Fruit fly (Drosophila melanogaster) whole organism, embryonic: ENCODE measurements around the gene Inx7.
A peak's percentile ranks its signal among the peaks of the same experiment; 100 is the strongest.

ENCODE experiments used
- ATbp ChIP-seq: fragments of 200-800 bp; sonication (Bioruptor generic); optimal IDR thresholded peaks from 2 replicates; lab custom pipeline; 2017; ENCODE audit warnings: missing biosample characterization, mild to moderate bottlenecking, missing genetic modification characterization, missing genetic modification reagents
- Atf6 ChIP-seq: fragments of 200-800 bp; sonication (Bioruptor generic); IDR thresholded peaks from 2 replicates; pipeline ENCODE4 v1.3.6; 2022; ENCODE audit warnings: missing biosample characterization, missing genetic modification characterization
- Awh ChIP-seq: fragments of 200-800 bp; sonication (Bioruptor generic); IDR thresholded peaks from 2 replicates; pipeline ENCODE4, ENCODE4 v1.3.6; 2022; ENCODE audit warnings: missing biosample characterization, missing genetic modification characterization
- BEAF-32 ChIP-seq: fragments of 200-800 bp; sonication (Bioruptor generic); optimal IDR thresholded peaks from 3 replicates; lab custom pipeline; 2017; ENCODE audit warnings: missing biosample characterization, missing genetic modification characterization, mild to moderate bottlenecking, moderate library complexity, missing genetic modification reagents
- CG10462 ChIP-seq: fragments of 200-800 bp; sonication (Bioruptor generic); optimal IDR thresholded peaks from 2 replicates; lab custom pipeline; 2016; ENCODE audit warnings: missing biosample characterization, missing genetic modification characterization
- CG10959 ChIP-seq: fragments of 200-800 bp; sonication (Bioruptor generic); IDR thresholded peaks from 2 replicates; pipeline ENCODE4 v1.3.6; 2022; ENCODE audit warnings: missing biosample characterization, missing genetic modification characterization
- CG12219 ChIP-seq: fragments of 200-800 bp; sonication (Bioruptor generic); optimal IDR thresholded peaks from 3 replicates; lab custom pipeline; 2018; ENCODE audit warnings: missing biosample characterization, mild to moderate bottlenecking, missing genetic modification characterization
- CG13624 ChIP-seq: fragments of 200-800 bp; sonication (Bioruptor generic); optimal IDR thresholded peaks from 2 replicates; lab custom pipeline; 2016; ENCODE audit warnings: missing biosample characterization, missing genetic modification characterization
- CG15269 ChIP-seq: fragments of 200-800 bp; sonication (Bioruptor generic); optimal IDR thresholded peaks from 2 replicates; lab custom pipeline; 2018; ENCODE audit warnings: missing biosample characterization, mild to moderate bottlenecking, missing genetic modification characterization, moderate library complexity
- CG15479 ChIP-seq: fragments of 200-800 bp; sonication (Bioruptor generic); optimal IDR thresholded peaks from 3 replicates; lab custom pipeline; 2019; ENCODE audit warnings: missing biosample characterization, mild to moderate bottlenecking, missing genetic modification characterization, moderate library complexity
- CG1602 ChIP-seq: fragments of 200-800 bp; sonication (Bioruptor generic); optimal IDR thresholded peaks from 3 replicates; lab custom pipeline; 2016; ENCODE audit warnings: missing biosample characterization, missing genetic modification characterization
- CG16813 ChIP-seq: fragments of 200-800 bp; sonication (Bioruptor generic); IDR thresholded peaks from 3 replicates; pipeline ENCODE4 v1.3.6; 2022; ENCODE audit warnings: missing biosample characterization, missing genetic modification characterization; ENCODE audit not compliant: partially characterized antibody
- CG17568 ChIP-seq: fragments of 200-800 bp; sonication (Bioruptor generic); optimal IDR thresholded peaks from 2 replicates; lab custom pipeline; 2018; ENCODE audit warnings: missing biosample characterization, mild to moderate bottlenecking, missing genetic modification characterization, moderate library complexity
- CG17912 ChIP-seq: fragments of 200-800 bp; sonication (Bioruptor generic); optimal IDR thresholded peaks from 2 replicates; lab custom pipeline; 2018; ENCODE audit warnings: missing biosample characterization, mild to moderate bottlenecking, missing genetic modification characterization
- CG1832 ChIP-seq: fragments of 200-800 bp; sonication (Bioruptor generic); optimal IDR thresholded peaks from 2 replicates; lab custom pipeline; 2017; ENCODE audit warnings: missing biosample characterization, mild to moderate bottlenecking, missing genetic modification characterization, inconsistent platforms
- CG18476 ChIP-seq: fragments of 200-800 bp; sonication (Bioruptor generic); optimal IDR thresholded peaks from 2 replicates; lab custom pipeline; 2016; ENCODE audit warnings: missing biosample characterization, mild to moderate bottlenecking, missing genetic modification characterization
- CG2889 ChIP-seq: fragments of 200-800 bp; sonication (Bioruptor generic); IDR thresholded peaks from 3 replicates; pipeline ENCODE4 v1.3.6; 2022; ENCODE audit warnings: missing biosample characterization, missing genetic modification characterization
- CG31441 ChIP-seq: fragments of 200-800 bp; sonication (Bioruptor generic); IDR thresholded peaks from 2 replicates; pipeline ENCODE4 v1.3.6; 2022; ENCODE audit warnings: missing biosample characterization, missing genetic modification characterization
- CG34376 ChIP-seq: fragments of 200-800 bp; sonication (Bioruptor generic); optimal IDR thresholded peaks from 2 replicates; lab custom pipeline; 2018; ENCODE audit warnings: missing biosample characterization, mild to moderate bottlenecking, missing genetic modification characterization
- CG3726 ChIP-seq: fragments of 200-800 bp; sonication (Bioruptor generic); IDR thresholded peaks from 3 replicates; pipeline ENCODE4, ENCODE4 v1.3.6; 2022; ENCODE audit warnings: missing biosample characterization, missing genetic modification characterization
- CG7786 ChIP-seq: fragments of 200-800 bp; sonication (Bioruptor generic); optimal IDR thresholded peaks from 2 replicates; lab custom pipeline; 2016; ENCODE audit warnings: missing biosample characterization, missing genetic modification characterization
- CG8478 ChIP-seq: fragments of >200 bp; optimal IDR thresholded peaks from 2 replicates; lab custom pipeline; 2018
- CG9932 ChIP-seq: fragments of 200-800 bp; sonication (Bioruptor generic); IDR thresholded peaks from 2 replicates; pipeline ENCODE4 v1.3.6; 2022; ENCODE audit warnings: missing biosample characterization, missing genetic modification characterization
- CkIIα-i1 ChIP-seq: fragments of 200-800 bp; sonication (Bioruptor generic); IDR thresholded peaks from 2 replicates; pipeline ENCODE4 v1.3.6; 2022; ENCODE audit warnings: missing biosample characterization, missing genetic modification characterization
- MTF-1 ChIP-seq: fragments of 200-800 bp; sonication (Bioruptor generic); optimal IDR thresholded peaks from 2 replicates; lab custom pipeline; 2018; ENCODE audit warnings: missing biosample characterization, mild to moderate bottlenecking, missing genetic modification characterization, borderline replicate concordance
- Med ChIP-seq: fragments of 200-800 bp; sonication (Bioruptor generic); peaks from one replicate; lab custom pipeline; 2016; ENCODE audit warnings: missing biosample characterization, missing genetic modification characterization, mild to moderate bottlenecking, inconsistent platforms, moderate library complexity
- Pdp1 ChIP-seq, 2 experiments: fragments of 200-800 bp; sonication (Bioruptor generic); optimal IDR thresholded peaks; 3 replicates each; lab custom pipeline; 2016; ENCODE audit warnings: missing biosample characterization in 2 of 2, missing genetic modification characterization in 2 of 2, mild to moderate bottlenecking in 1 of 2, moderate library complexity in 1 of 2
- Sox100B ChIP-seq: fragments of 200-800 bp; sonication (Bioruptor generic); optimal IDR thresholded peaks from 3 replicates; lab custom pipeline; 2018; ENCODE audit warnings: missing biosample characterization, mild to moderate bottlenecking, missing genetic modification characterization
- Xrp1 ChIP-seq: fragments of 200-800 bp; sonication (Bioruptor generic); IDR thresholded peaks from 2 replicates; pipeline ENCODE4 v1.3.6; 2022; ENCODE audit warnings: missing biosample characterization, missing genetic modification characterization
- br ChIP-seq: fragments of >200 bp; optimal IDR thresholded peaks from 2 replicates; lab custom pipeline; 2017
- dm ChIP-seq: fragments of 200-800 bp; sonication (Bioruptor generic); optimal IDR thresholded peaks from 3 replicates; lab custom pipeline; 2016; ENCODE audit warnings: missing biosample characterization, missing genetic modification characterization
- ems ChIP-seq: fragments of 200-800 bp; sonication (Bioruptor generic); optimal IDR thresholded peaks from 3 replicates; lab custom pipeline; 2016; ENCODE audit warnings: missing biosample characterization, missing genetic modification characterization
- ftz-f1 ChIP-seq: fragments of 200-800 bp; sonication (Bioruptor generic); optimal IDR thresholded peaks from 2 replicates; lab custom pipeline; 2016; ENCODE audit warnings: missing biosample characterization, missing genetic modification characterization
- gcm2 ChIP-seq: fragments of 200-800 bp; sonication (Bioruptor generic); optimal IDR thresholded peaks from 2 replicates; lab custom pipeline; 2016; ENCODE audit warnings: missing biosample characterization, missing genetic modification characterization
- gem ChIP-seq: fragments of 200-800 bp; sonication (Bioruptor generic); optimal IDR thresholded peaks from 2 replicates; lab custom pipeline; 2019; ENCODE audit warnings: missing biosample characterization, mild to moderate bottlenecking, missing genetic modification characterization, moderate library complexity
- grn ChIP-seq: fragments of 200-800 bp; sonication (Bioruptor generic); optimal IDR thresholded peaks from 3 replicates; lab custom pipeline; 2017; ENCODE audit warnings: missing biosample characterization, missing genetic modification characterization
- kah ChIP-seq: fragments of 200-800 bp; sonication (Bioruptor generic); optimal IDR thresholded peaks from 2 replicates; lab custom pipeline; 2018; ENCODE audit warnings: missing biosample characterization, mild to moderate bottlenecking, missing genetic modification characterization
- ken ChIP-seq: fragments of 200-800 bp; sonication (Bioruptor generic); IDR thresholded peaks from 3 replicates; pipeline ENCODE4 v1.3.6; 2022; ENCODE audit warnings: missing biosample characterization, missing genetic modification characterization
- lmd ChIP-seq: fragments of 200-800 bp; sonication (Bioruptor generic); IDR thresholded peaks from 2 replicates; pipeline ENCODE4 v1.3.6; 2022; ENCODE audit warnings: missing biosample characterization, missing genetic modification characterization
- mirr ChIP-seq: fragments of 200-800 bp; sonication (Bioruptor generic); optimal IDR thresholded peaks from 3 replicates; lab custom pipeline; 2018; ENCODE audit warnings: missing biosample characterization, mild to moderate bottlenecking, missing genetic modification characterization
- nerfin-2 ChIP-seq: fragments of 200-800 bp; sonication (Bioruptor generic); IDR thresholded peaks from 2 replicates; pipeline ENCODE4 v1.3.6; 2022; ENCODE audit warnings: missing biosample characterization, missing genetic modification characterization; ENCODE audit not compliant: partially characterized antibody
- pnt ChIP-seq: fragments of 200-800 bp; sonication (Bioruptor generic); optimal IDR thresholded peaks from 3 replicates; lab custom pipeline; 2016; ENCODE audit warnings: missing biosample characterization, missing genetic modification characterization
- pzg ChIP-seq: fragments of 200-800 bp; sonication (Bioruptor generic); optimal IDR thresholded peaks from 3 replicates; lab custom pipeline; 2018; ENCODE audit warnings: missing biosample characterization, mild to moderate bottlenecking, missing genetic modification characterization, moderate library complexity
- sd ChIP-seq: fragments of 200-800 bp; sonication (Bioruptor generic); optimal IDR thresholded peaks from 3 replicates; lab custom pipeline; 2018; ENCODE audit warnings: missing biosample characterization, mild to moderate bottlenecking, missing genetic modification characterization, moderate library complexity
- slp2 ChIP-seq: fragments of 200-800 bp; sonication (Bioruptor generic); optimal IDR thresholded peaks from 2 replicates; lab custom pipeline; 2016; ENCODE audit warnings: missing biosample characterization, missing genetic modification characterization
- sna ChIP-seq: fragments of 200-800 bp; sonication (Bioruptor generic); IDR thresholded peaks from 2 replicates; pipeline ENCODE4 v1.3.6; 2022; ENCODE audit warnings: missing biosample characterization, missing genetic modification characterization; ENCODE audit not compliant: partially characterized antibody
- tx ChIP-seq: fragments of 200-800 bp; sonication (Bioruptor generic); optimal IDR thresholded peaks from 2 replicates; lab custom pipeline; 2016; ENCODE audit warnings: missing biosample characterization, missing genetic modification characterization
- zen2 ChIP-seq: fragments of 200-800 bp; sonication (Bioruptor generic); IDR thresholded peaks from 3 replicates; pipeline ENCODE4 v1.3.6; 2022; ENCODE audit warnings: missing biosample characterization, missing genetic modification characterization; ENCODE audit not compliant: partially characterized antibody
- zf30C ChIP-seq: fragments of 200-800 bp; sonication (Bioruptor generic); optimal IDR thresholded peaks from 3 replicates; lab custom pipeline; 2018; ENCODE audit warnings: missing biosample characterization, mild to moderate bottlenecking, missing genetic modification characterization
- zfh1 ChIP-seq: fragments of 200-800 bp; sonication (Bioruptor generic); IDR thresholded peaks from 3 replicates; pipeline ENCODE4 v1.3.6; 2022; ENCODE audit warnings: missing biosample characterization, missing genetic modification characterization
- zfh2 ChIP-seq: fragments of 200-800 bp; sonication (Bioruptor generic); optimal IDR thresholded peaks from 2 replicates; lab custom pipeline; 2016; ENCODE audit warnings: missing biosample characterization, missing genetic modification characterization

The Inx7 gene

DNA sequence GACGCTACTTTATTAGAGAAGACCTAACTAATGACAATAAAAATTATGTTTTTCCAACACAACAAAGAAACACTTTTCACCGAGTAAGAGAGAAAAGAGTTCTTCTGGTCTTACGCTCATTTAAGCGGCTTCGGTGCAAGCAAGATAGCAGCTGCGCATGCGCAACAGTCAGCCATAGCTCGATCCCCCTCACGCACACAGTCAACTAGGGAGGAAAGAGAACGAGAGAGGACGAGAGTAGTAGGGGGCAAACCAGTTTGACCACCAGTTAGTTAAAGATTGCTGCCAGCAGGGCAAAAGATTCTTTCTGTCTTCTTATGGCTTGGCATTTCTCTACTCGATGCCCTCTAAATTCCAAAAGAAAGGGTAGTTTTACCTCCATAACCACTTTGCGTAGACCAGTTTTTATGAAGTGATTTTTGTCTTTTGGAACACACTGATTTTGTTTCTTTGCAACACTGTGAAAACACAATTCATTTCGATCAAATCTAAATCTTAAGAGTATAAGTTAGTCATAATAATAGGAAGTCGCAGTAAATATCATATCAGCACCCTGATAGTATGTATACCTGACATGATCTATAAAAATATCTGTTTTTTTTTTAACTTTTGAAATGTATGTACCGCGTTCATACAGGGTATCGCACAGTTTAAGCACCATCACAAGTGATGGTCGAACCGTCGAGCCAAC lies 7.2 kb upstream of the Inx7 start (continued):
- TF ChIP-seq CG10959 (GFP tag; lab: Robert Waterston, UW) (no peak), ATbp (GFP tag; lab: Kevin White, UChicago) (no peak), CG2889 (GFP tag; lab: Robert Waterston, UW) (no peak), CG3726 (GFP tag; lab: Robert Waterston, UW) (no peak), gem (tag; lab: Kevin White, UChicago) (no peak), CG15269 (tag; lab: Kevin White, UChicago) (no peak), grn (GFP tag; lab: Kevin White, UChicago) (no peak), CG17912 (GFP tag; lab: Kevin White, UChicago) (no peak), zen2 (GFP tag; lab: Robert Waterston, UW) (no peak), dm (GFP tag; lab: Kevin White, UChicago) (no peak), br (lab: Kevin White, UChicago) (no peak), CG17568 (no peak), CG34376 (GFP tag; lab: Kevin White, UChicago) (no peak), CG15479 (peak; percentile 89), ems (GFP tag; lab: Kevin White, UChicago) (no peak), sna (no peak), pnt (no peak), CkIIα-i1 (GFP tag; lab: Robert Waterston, UW) (no peak), ftz-f1 (no peak), zfh2 (GFP tag; lab: Kevin White, UChicago) (peak; percentile 0), slp2 (no peak), mirr (GFP tag; lab: Kevin White, UChicago) (no peak), CG31441 (GFP tag; lab: Robert Waterston, UW) (no peak), Awh (GFP tag; lab: Robert Waterston, UW) (no peak), Xrp1 (GFP tag; lab: Robert Waterston, UW) (no peak), Med (GFP tag; lab: Kevin White, UChicago) (no peak), kah (GFP tag; lab: Kevin White, UChicago) (no peak), Atf6 (GFP tag; lab: Robert Waterston, UW) (no peak), CG13624 (GFP tag; lab: Kevin White, UChicago) (no peak), MTF-1 (GFP tag; lab: Kevin White, UChicago) (no peak), CG8478 (lab: Kevin White, UChicago) (no peak), tx (GFP tag; lab: Kevin White, UChicago) (no peak), zf30C (GFP tag; lab: Kevin White, UChicago) (no peak), CG9932 (GFP tag; lab: Robert Waterston, UW) (no peak; the same call in 1 of the 2 replicates), gcm2 (GFP tag; lab: Kevin White, UChicago) (no peak), CG12219 (GFP tag; lab: Kevin White, UChicago) (no peak), lmd (GFP tag; lab: Robert Waterston, UW) (no peak), CG10462 (GFP tag; lab: Kevin White, UChicago) (no peak), Sox100B (GFP tag; lab: Kevin White, UChicago) (peak; percentile 59), CG1832 (GFP tag; lab: Kevin White, UChicago) (peak; percentile 87), sd (tag; lab: Kevin White, UChicago) (peak; percentile 46), zfh1 (no peak), BEAF-32 (GFP tag; lab: Kevin White, UChicago) (no peak), pzg (GFP tag; lab: Kevin White, UChicago) (no peak), Pdp1 (GFP tag; optimal IDR thresholded peaks at IDR 0.05; lab: Kevin White, UChicago) (no peak), CG18476 (GFP tag; lab: Kevin White, UChicago) (no peak), CG7786 (no peak), nerfin-2 (no peak), CG1602 (GFP tag; lab: Kevin White, UChicago) (no peak), CG16813 (GFP tag; lab: Robert Waterston, UW) (no peak), ken (GFP tag; lab: Robert Waterston, UW) (no peak)
